4 fruit fly cellular contexts compared by ENCODE assay signal in genomic region chr2L:12030552-12031131, dm6.
A peak's percentile ranks its signal among the peaks of the same experiment; 100 is the strongest.
TF ChIP-seq lines count a peak whose summit lies in the region.

No protein-coding gene starts in this region.

- no peak for TF ChIP-seq CTCF in whole organism, embryonic (GFP tag; optimal IDR thresholded peaks at IDR 0.05; lab: Kevin White, UChicago)

TF ChIP-seq in whole organism, adult, 20 proteins besides CTCF, POLR2A, EP300 and RAD21:
- TF ChIP-seq CG7101 (tag; optimal IDR thresholded peaks at IDR 0.05; lab: Kevin White, UChicago) (no peak), cic (GFP tag; optimal IDR thresholded peaks at IDR 0.05; lab: Kevin White, UChicago) (peak; percentile 4)

TF ChIP-seq in whole organism, embryonic, 481 proteins besides CTCF, POLR2A, EP300 and RAD21 (continues in another document):
- TF ChIP-seq exex (tag; optimal IDR thresholded peaks at IDR 0.05; lab: Kevin White, UChicago): peak; percentile 96
- no peak for TF ChIP-seq toy (GFP tag; IDR thresholded peaks at IDR 0.05; lab: Robert Waterston, UW)
- no peak for TF ChIP-seq bsh (GFP tag; optimal IDR thresholded peaks at IDR 0.05; lab: Kevin White, UChicago)
- 0 out of 4 replicates have a peak, but pooled peaks have one; percentile 48 for TF ChIP-seq chinmo (GFP tag; IDR thresholded peaks at IDR 0.05; lab: Robert Waterston, UW; ENCODE audit: partially characterized antibody)
- TF ChIP-seq Hey (tag; optimal IDR thresholded peaks at IDR 0.05; lab: Kevin White, UChicago): no peak
- peak; percentile 12 for TF ChIP-seq Med (GFP tag; lab: Kevin White, UChicago)
- no peak for TF ChIP-seq CG17361 (GFP tag; IDR thresholded peaks at IDR 0.05; lab: Robert Waterston, UW)
- no peak for TF ChIP-seq NfI (GFP tag; optimal IDR thresholded peaks at IDR 0.05; lab: Kevin White, UChicago)
- TF ChIP-seq B-H2 (GFP tag; optimal IDR thresholded peaks at IDR 0.05; lab: Kevin White, UChicago): peak; percentile 10
- TF ChIP-seq usp (GFP tag; optimal IDR thresholded peaks at IDR 0.05; lab: Kevin White, UChicago): no peak
- peak; percentile 82 for TF ChIP-seq CG34376 (GFP tag; optimal IDR thresholded peaks at IDR 0.05; lab: Kevin White, UChicago)
- peak; percentile 4 for TF ChIP-seq CG18599 (GFP tag; optimal IDR thresholded peaks at IDR 0.05; lab: Kevin White, UChicago)
- TF ChIP-seq mirr (GFP tag; optimal IDR thresholded peaks at IDR 0.05; lab: Kevin White, UChicago): peak; percentile 15
- TF ChIP-seq NFAT (GFP tag; IDR thresholded peaks at IDR 0.05; lab: Robert Waterston, UW): 0 out of 2 replicates have a peak, but pooled peaks have one; percentile 7
- no peak for TF ChIP-seq shn (GFP tag; optimal IDR thresholded peaks at IDR 0.05; lab: Kevin White, UChicago)
- TF ChIP-seq unc-4 (GFP tag; IDR thresholded peaks at IDR 0.05; lab: Robert Waterston, UW; ENCODE audit: partially characterized antibody): no peak
- TF ChIP-seq gro (GFP tag; optimal IDR thresholded peaks at IDR 0.05; lab: Kevin White, UChicago): peak; percentile 9
- peak; percentile 74 for TF ChIP-seq sug (tag; optimal IDR thresholded peaks at IDR 0.05; lab: Kevin White, UChicago)
- peak; percentile 87 for TF ChIP-seq sd (tag; optimal IDR thresholded peaks at IDR 0.05; lab: Kevin White, UChicago)
- TF ChIP-seq PHDP (tag; optimal IDR thresholded peaks at IDR 0.05; lab: Kevin White, UChicago): peak; percentile 9
- no peak for TF ChIP-seq E2f1 (GFP tag; IDR thresholded peaks at IDR 0.05; lab: Robert Waterston, UW)
- TF ChIP-seq inv (GFP tag; IDR thresholded peaks at IDR 0.05; lab: Robert Waterston, UW; ENCODE audit: partially characterized antibody): no peak
- TF ChIP-seq Nf-YC (tag; optimal IDR thresholded peaks at IDR 0.05; lab: Kevin White, UChicago): peak; percentile 53
- TF ChIP-seq grn (GFP tag; optimal IDR thresholded peaks at IDR 0.05; lab: Kevin White, UChicago): peak; percentile 95
- TF ChIP-seq CG10321 (GFP tag; IDR thresholded peaks at IDR 0.05; lab: Robert Waterston, UW): no peak
- peak; percentile 74 for TF ChIP-seq cwo (GFP tag; optimal IDR thresholded peaks at IDR 0.05; lab: Kevin White, UChicago)
- peak; percentile 58 for TF ChIP-seq Nf-YB (GFP tag; optimal IDR thresholded peaks at IDR 0.05; lab: Kevin White, UChicago)
- TF ChIP-seq CG6813 (GFP tag; optimal IDR thresholded peaks at IDR 0.05; lab: Kevin White, UChicago): no peak
- TF ChIP-seq CG16779 (GFP tag; IDR thresholded peaks at IDR 0.05; lab: Robert Waterston, UW): no peak

TF ChIP-seq in whole organism, prepupa, 60 proteins besides CTCF, POLR2A, EP300 and RAD21:
- TF ChIP-seq Eip93F (GFP tag; optimal IDR thresholded peaks at IDR 0.05; lab: Kevin White, UChicago) (peak; percentile 2), svp (GFP tag; lab: Kevin White, UChicago) (peak; percentile 25), vri (GFP tag; optimal IDR thresholded peaks at IDR 0.05; lab: Kevin White, UChicago) (peak; percentile 57), CG11762 (GFP tag; optimal IDR thresholded peaks at IDR 0.05; lab: Kevin White, UChicago; ENCODE audit: insufficient read depth) (no peak)

TF ChIP-seq in whole organism, wandering third instar larva, 38 proteins besides CTCF, POLR2A, EP300 and RAD21:
- TF ChIP-seq h (GFP tag; optimal IDR thresholded peaks at IDR 0.05; lab: Kevin White, UChicago): peak; percentile 89
- TF ChIP-seq HLH106 (tag; optimal IDR thresholded peaks at IDR 0.05; lab: Kevin White, UChicago): no peak
- TF ChIP-seq br (GFP tag; optimal IDR thresholded peaks at IDR 0.05; lab: Kevin White, UChicago): peak; percentile 15
- no peak for TF ChIP-seq sv (GFP tag; optimal IDR thresholded peaks at IDR 0.05; lab: Kevin White, UChicago)
- no peak for TF ChIP-seq Rel (GFP tag; optimal IDR thresholded peaks at IDR 0.05; lab: Kevin White, UChicago)
- peak; percentile 7 for TF ChIP-seq Rel (tag; optimal IDR thresholded peaks at IDR 0.05; lab: Kevin White, UChicago)
- TF ChIP-seq Myc (optimal IDR thresholded peaks at IDR 0.05; lab: Kevin White, UChicago): no peak
TF ChIP-seq in whole organism, wandering third instar larva: peak in this region for 3.
